Worm (Caenorhabditis elegans) whole organism, late embryonic: ENCODE measurements around the gene nhr-139.

ENCODE experiments used
- T23F11.4 ChIP-seq: fragments of 200-800 bp; sonication (Bioruptor generic); optimal IDR thresholded peaks from 2 replicates; lab custom pipeline; 2018; ENCODE audit warnings: mild to moderate bottlenecking, missing genetic modification characterization, missing compliant biosample characterization
- ama-1 ChIP-seq: fragments of 150-350 bp; optimal IDR thresholded peaks from 2 replicates; lab custom pipeline; 2014
- ceh-30 ChIP-seq: fragments of 150-350 bp; optimal IDR thresholded peaks from 2 replicates; lab custom pipeline; 2014; ENCODE audit warnings: missing biosample characterization, missing genetic modification characterization
- ceh-6 ChIP-seq: fragments of 200-800 bp; sonication (Bioruptor generic); optimal IDR thresholded peaks from 2 replicates; lab custom pipeline; 2018; ENCODE audit warnings: mild to moderate bottlenecking, missing genetic modification characterization, missing compliant biosample characterization
- fax-1 ChIP-seq: sonication (generic microtip); optimal IDR thresholded peaks from 2 replicates; lab custom pipeline; 2016; ENCODE audit warnings: missing genotype, missing genetic modification characterization, missing compliant biosample characterization
- fkh-10 ChIP-seq: fragments of 150-350 bp; optimal IDR thresholded peaks from 2 replicates; lab custom pipeline; 2014; ENCODE audit warnings: missing biosample characterization, missing genetic modification reagents, missing genetic modification characterization
- hlh-30 ChIP-seq: sonication (generic microtip); optimal IDR thresholded peaks from 2 replicates; lab custom pipeline; 2017; ENCODE audit warnings: antibody characterized with exemption, missing genetic modification characterization, missing compliant biosample characterization; ENCODE audit not compliant: insufficient read depth
- hlh-8 ChIP-seq: sonication (generic microtip); optimal IDR thresholded peaks from 2 replicates; lab custom pipeline; 2016; ENCODE audit warnings: missing genotype, missing genetic modification characterization, missing compliant biosample characterization
- nhr-11 ChIP-seq: fragments of 150-350 bp; optimal IDR thresholded peaks from 2 replicates; lab custom pipeline; 2014; ENCODE audit warnings: missing biosample characterization, missing genetic modification characterization
- rnt-1 ChIP-seq: sonication (generic microtip); optimal IDR thresholded peaks from 2 replicates; lab custom pipeline; 2016; ENCODE audit warnings: missing genetic modification characterization, missing compliant biosample characterization
- unc-86 ChIP-seq: sonication (generic microtip); optimal IDR thresholded peaks from 2 replicates; lab custom pipeline; 2016; ENCODE audit warnings: missing genetic modification characterization, missing compliant biosample characterization

ce11 chrV:6951306-6951705, 36.3 kb downstream of the nhr-139 start, which contains the start of gene T07H8.11:
- TF ChIP-seq hlh-30 (tag; lab: Kevin White, UChicago) (no peak), rnt-1 (tag; lab: Kevin White, UChicago) (no peak), T23F11.4 (no peak), ceh-6 (GFP tag; lab: Kevin White, UChicago) (no peak), ama-1 (lab: Kevin White, UChicago) (no peak), fkh-10 (GFP tag; lab: Kevin White, UChicago) (no peak), nhr-11 (tag; lab: Kevin White, UChicago) (no peak), fax-1 (tag; lab: Kevin White, UChicago) (no peak), ceh-30 (tag; lab: Kevin White, UChicago) (no peak), hlh-8 (tag; lab: Kevin White, UChicago) (no peak), unc-86 (no peak)
